Worm (Caenorhabditis elegans): Measurements from ENCODE around the gene msp-81.
A peak's percentile ranks its signal among the peaks of the same experiment; 100 is the strongest.

msp-81 gene

ce11 chrIV:9855712-9856111 lies 19.5 kb upstream of the msp-81 start, which contains the start of gene K07F5.12:
K07F5.12 (plus strand) TSS chrIV:9856012.
- TF ChIP-seq unc-62 (GFP tag; optimal IDR thresholded peaks at IDR 0.05) (no peak), skn-1 (tag; optimal IDR thresholded peaks at IDR 0.05) (no peak), zag-1 (tag; optimal IDR thresholded peaks at IDR 0.05) (no peak), ztf-11 (tag; optimal IDR thresholded peaks at IDR 0.05) (no peak), elt-1 (tag; optimal IDR thresholded peaks at IDR 0.05) (no peak), ceh-82 (tag; optimal IDR thresholded peaks at IDR 0.05) (no peak)

ce11 chrIV:9854952-9855351 lies 18.7 kb upstream of the msp-81 start:
- TF ChIP-seq aly-2 (tag; optimal IDR thresholded peaks at IDR 0.05) (no peak), fos-1 (tag; optimal IDR thresholded peaks at IDR 0.05) (peak; percentile 53)

- TF ChIP-seq Y55F3AM.14 (GFP tag; optimal IDR thresholded peaks at IDR 0.05): no peak
- no peak for TF ChIP-seq fos-1 (tag; optimal IDR thresholded peaks at IDR 0.05)
- no peak for TF ChIP-seq ztf-4 (tag; optimal IDR thresholded peaks at IDR 0.05)
- TF ChIP-seq aly-2 (tag; optimal IDR thresholded peaks at IDR 0.05): no peak
- TF ChIP-seq lsy-2 (tag; optimal IDR thresholded peaks at IDR 0.05): no peak
- TF ChIP-seq sma-3 (GFP tag; optimal IDR thresholded peaks at IDR 0.05): no peak
- no peak for TF ChIP-seq R02D3.7 (tag; optimal IDR thresholded peaks at IDR 0.05)
- TF ChIP-seq nhr-11 (tag; optimal IDR thresholded peaks at IDR 0.05): no peak
- no peak for TF ChIP-seq nhr-25 (tag; optimal IDR thresholded peaks at IDR 0.05)
- TF ChIP-seq mab-5 (tag; optimal IDR thresholded peaks at IDR 0.05): no peak
Measured at ce11 chrIV:9852818-9853466, 16.7 kb upstream of the msp-81 start.

DNA sequence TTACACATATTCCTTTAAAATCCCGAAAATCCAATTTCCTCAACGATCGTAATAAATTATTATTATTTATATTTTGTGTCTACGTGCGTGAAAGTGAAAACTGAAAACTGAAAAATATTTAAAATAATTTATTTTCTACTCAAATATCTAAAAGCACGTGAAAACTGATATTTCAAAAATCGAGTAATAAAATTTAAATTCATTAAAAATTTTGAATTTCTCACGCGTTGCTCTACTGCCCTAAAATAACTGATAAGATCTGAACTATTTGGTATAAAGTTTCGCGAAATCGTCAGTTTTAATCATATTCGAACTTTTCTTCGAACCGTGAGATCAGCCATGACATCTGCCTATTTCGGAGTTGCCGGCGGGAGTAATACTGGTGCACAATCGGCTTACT lies 16.0 kb upstream of the msp-81 start, which contains the start of gene ssq-1:
TSS of gene ssq-1 (plus strand) at position 301 of the 400 bp plus-strand sequence.
- no peak for TF ChIP-seq lin-39 (tag; optimal IDR thresholded peaks at IDR 0.05)
- no peak for TF ChIP-seq ztf-1 (GFP tag; conservative IDR thresholded peaks at IDR 0.05)

DNA sequence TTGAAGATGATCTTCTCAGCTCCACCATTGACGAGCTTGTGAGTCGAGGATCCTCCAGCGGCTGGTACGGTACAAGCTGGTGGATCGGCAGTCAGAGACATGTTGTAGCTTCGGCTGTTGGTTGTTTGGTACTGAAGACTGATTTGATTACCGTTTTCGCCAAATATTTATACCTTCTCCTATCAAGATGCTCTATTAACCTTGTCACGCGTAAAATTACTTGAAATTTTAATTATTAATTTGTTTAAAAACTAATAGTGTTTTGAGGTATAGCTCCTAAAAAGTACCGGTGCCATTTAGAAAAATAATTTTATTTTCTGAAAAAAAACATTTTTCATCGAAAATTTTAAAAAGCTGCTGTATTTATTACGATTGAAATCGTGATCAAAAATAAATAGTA lies 14.7 kb upstream of the msp-81 start, which contains the start of gene ssp-10:
TSS of gene ssp-10 (minus strand) at position 101 of the 400 bp plus-strand sequence.
- TF ChIP-seq snpc-4 (tag; optimal IDR thresholded peaks at IDR 0.05) (no peak), ceh-82 (tag; optimal IDR thresholded peaks at IDR 0.05) (no peak), zag-1 (tag; optimal IDR thresholded peaks at IDR 0.05) (no peak), aly-2 (tag; optimal IDR thresholded peaks at IDR 0.05) (no peak), sma-3 (GFP tag; optimal IDR thresholded peaks at IDR 0.05) (no peak), nhr-11 (tag; optimal IDR thresholded peaks at IDR 0.05) (no peak), mdl-1 (tag; optimal IDR thresholded peaks at IDR 0.05) (no peak), nhr-129 (tag; optimal IDR thresholded peaks at IDR 0.05) (no peak), nhr-23 (tag; optimal IDR thresholded peaks at IDR 0.05) (no peak), nhr-77 (tag; optimal IDR thresholded peaks at IDR 0.05) (no peak), nhr-25 (tag; optimal IDR thresholded peaks at IDR 0.05) (no peak), mbf-1 (tag; optimal IDR thresholded peaks at IDR 0.05) (no peak), lin-13 (GFP tag; optimal IDR thresholded peaks at IDR 0.05) (no peak), unc-39 (tag; optimal IDR thresholded peaks at IDR 0.05) (no peak), peb-1 (tag; optimal IDR thresholded peaks at IDR 0.05) (no peak), ztf-11 (tag; optimal IDR thresholded peaks at IDR 0.05) (no peak), gmeb-1 (tag; optimal IDR thresholded peaks at IDR 0.05) (no peak), dmd-4 (tag; optimal IDR thresholded peaks at IDR 0.05) (no peak), lin-39 (tag; optimal IDR thresholded peaks at IDR 0.05) (no peak)

ce11 chrIV:9849624-9850023 lies 13.4 kb upstream of the msp-81 start, which contains the start of gene K07F5.8:
K07F5.8 (minus strand) TSS chrIV:9849724.
- TF ChIP-seq blmp-1 (tag; optimal IDR thresholded peaks at IDR 0.05; ENCODE audit: insufficient read depth): no peak
- no peak for TF ChIP-seq lin-13 (GFP tag; optimal IDR thresholded peaks at IDR 0.05)
- TF ChIP-seq dmd-4 (tag; optimal IDR thresholded peaks at IDR 0.05): no peak
- no peak for TF ChIP-seq snpc-4 (tag; optimal IDR thresholded peaks at IDR 0.05)
- TF ChIP-seq sem-4 (tag; optimal IDR thresholded peaks at IDR 0.05): no peak
- TF ChIP-seq lin-39 (tag; optimal IDR thresholded peaks at IDR 0.05): no peak
- TF ChIP-seq ZK546.5 (tag; optimal IDR thresholded peaks at IDR 0.05): no peak
- TF ChIP-seq nhr-6 (tag; optimal IDR thresholded peaks at IDR 0.05): no peak
- TF ChIP-seq peb-1 (tag; optimal IDR thresholded peaks at IDR 0.05): no peak
- no peak for TF ChIP-seq nhr-129 (tag; optimal IDR thresholded peaks at IDR 0.05)
- TF ChIP-seq sma-3 (GFP tag; optimal IDR thresholded peaks at IDR 0.05): no peak
- no peak for TF ChIP-seq nhr-21 (tag; optimal IDR thresholded peaks at IDR 0.05)
- TF ChIP-seq lin-11 (tag; optimal IDR thresholded peaks at IDR 0.05): no peak
- TF ChIP-seq ceh-82 (tag; optimal IDR thresholded peaks at IDR 0.05): no peak
- TF ChIP-seq alr-1 (tag; optimal IDR thresholded peaks at IDR 0.05): no peak
- TF ChIP-seq mbf-1 (tag; optimal IDR thresholded peaks at IDR 0.05): no peak

Measured in whole organism, L2 larva.